Fruit fly (Drosophila melanogaster) whole organism, embryonic: ENCODE results near the gene Crtc.

Experiments
- ATbp ChIP-seq: fragments of 200-800 bp; sonication (Bioruptor generic); optimal IDR thresholded peaks from 2 replicates; lab custom pipeline; 2017; ENCODE audit warnings: missing biosample characterization, mild to moderate bottlenecking, missing genetic modification characterization, missing genetic modification reagents
- CG10209 ChIP-seq: fragments of 200-800 bp; sonication (Bioruptor generic); optimal IDR thresholded peaks from 3 replicates; lab custom pipeline; 2017; ENCODE audit warnings: missing biosample characterization, mild to moderate bottlenecking, missing genetic modification characterization, missing genetic modification reagents
- CG11398 ChIP-seq: fragments of 200-800 bp; sonication (Bioruptor generic); optimal IDR thresholded peaks from 2 replicates; lab custom pipeline; 2016; ENCODE audit warnings: missing biosample characterization, missing genetic modification characterization
- CG11456 ChIP-seq: fragments of 200-800 bp; sonication (Bioruptor generic); IDR thresholded peaks from 3 replicates; pipeline ENCODE4 v1.3.6; 2022; ENCODE audit warnings: missing biosample characterization, missing genetic modification characterization
- CG12104 ChIP-seq: fragments of 200-800 bp; sonication (Bioruptor generic); optimal IDR thresholded peaks from 3 replicates; lab custom pipeline; 2016; ENCODE audit warnings: missing biosample characterization, missing genetic modification characterization
- CG14441 ChIP-seq: fragments of 200-800 bp; sonication (Bioruptor generic); IDR thresholded peaks from 2 replicates; pipeline ENCODE4 v1.3.6; 2022; ENCODE audit warnings: missing biosample characterization, missing genetic modification characterization
- CG15514 ChIP-seq: fragments of 200-800 bp; sonication (Bioruptor generic); optimal IDR thresholded peaks from 3 replicates; lab custom pipeline; 2017; ENCODE audit warnings: missing biosample characterization, missing genetic modification characterization, mild to moderate bottlenecking, moderate library complexity, missing genetic modification reagents
- CG17385 ChIP-seq: fragments of 200-800 bp; sonication (Bioruptor generic); optimal IDR thresholded peaks from 3 replicates; lab custom pipeline; 2018; ENCODE audit warnings: missing biosample characterization, mild to moderate bottlenecking, missing genetic modification characterization
- CG17568 ChIP-seq: fragments of 200-800 bp; sonication (Bioruptor generic); optimal IDR thresholded peaks from 2 replicates; lab custom pipeline; 2018; ENCODE audit warnings: missing biosample characterization, mild to moderate bottlenecking, missing genetic modification characterization, moderate library complexity
- CG32767 ChIP-seq: fragments of 200-800 bp; sonication (Bioruptor generic); IDR thresholded peaks from 2 replicates; pipeline ENCODE4 v1.3.6; 2022; ENCODE audit warnings: missing biosample characterization, missing genetic modification characterization
- CG3281 ChIP-seq: fragments of 200-800 bp; sonication (Bioruptor generic); optimal IDR thresholded peaks from 3 replicates; lab custom pipeline; 2017; ENCODE audit warnings: missing biosample characterization, mild to moderate bottlenecking, missing genetic modification characterization
- CG33213 ChIP-seq: fragments of 200-800 bp; sonication (Bioruptor generic); optimal IDR thresholded peaks from 3 replicates; lab custom pipeline; 2016; ENCODE audit warnings: missing biosample characterization, missing genetic modification characterization
- CG34224 ChIP-seq: fragments of 200-800 bp; sonication (Bioruptor generic); IDR thresholded peaks from 3 replicates; pipeline ENCODE4 v1.3.6; 2022; ENCODE audit warnings: missing biosample characterization, missing genetic modification characterization; ENCODE audit not compliant: partially characterized antibody
- CG4360 ChIP-seq: fragments of 200-800 bp; sonication (Bioruptor generic); IDR thresholded peaks from 2 replicates; pipeline ENCODE4 v1.3.6; 2022; ENCODE audit warnings: missing biosample characterization, missing genetic modification characterization
- CG6683 ChIP-seq: fragments of 200-800 bp; sonication (Bioruptor generic); optimal IDR thresholded peaks from 2 replicates; lab custom pipeline; 2017; ENCODE audit warnings: missing biosample characterization, mild to moderate bottlenecking, missing genetic modification characterization, missing genetic modification reagents
- CG6791 ChIP-seq: fragments of 200-800 bp; sonication (Bioruptor generic); IDR thresholded peaks from 3 replicates; pipeline ENCODE4 v1.3.6; 2022; ENCODE audit warnings: missing biosample characterization, missing genetic modification characterization; ENCODE audit not compliant: partially characterized antibody
- CG7963 ChIP-seq: fragments of 200-800 bp; sonication (Bioruptor generic); IDR thresholded peaks from 3 replicates; pipeline ENCODE4 v1.3.6; 2022; ENCODE audit warnings: missing biosample characterization, missing genetic modification characterization; ENCODE audit not compliant: partially characterized antibody
- CG8089 ChIP-seq: fragments of 200-800 bp; sonication (Bioruptor generic); optimal IDR thresholded peaks from 3 replicates; lab custom pipeline; 2016; ENCODE audit warnings: missing biosample characterization, missing genetic modification characterization
- CG8290 ChIP-seq, 3 experiments: fragments of 200-800 bp; sonication (Bioruptor generic); optimal IDR thresholded peaks; 2 replicates each; lab custom pipeline; 2016 to 2019; ENCODE audit warnings: missing biosample characterization in 3 of 3, missing genetic modification characterization in 3 of 3, mild to moderate bottlenecking in 2 of 3, moderate library complexity in 1 of 3
- CTCF ChIP-seq: fragments of 200-800 bp; sonication (Bioruptor generic); optimal IDR thresholded peaks from 2 replicates; lab custom pipeline; 2017; ENCODE audit warnings: missing biosample characterization, mild to moderate bottlenecking, missing genetic modification characterization, moderate library complexity
- Dek ChIP-seq: fragments of 200-800 bp; sonication (Bioruptor generic); optimal IDR thresholded peaks from 3 replicates; lab custom pipeline; 2019; ENCODE audit warnings: missing biosample characterization, mild to moderate bottlenecking, missing genetic modification characterization, moderate library complexity
- Dfd ChIP-seq, 2 experiments: fragments of >200 bp; optimal IDR thresholded peaks; 2 replicates each; lab custom pipeline; 2017; ENCODE audit warnings: missing biosample characterization in 2 of 2, missing genetic modification characterization in 2 of 2
- Dref ChIP-seq: fragments of 200-800 bp; sonication (Bioruptor generic); IDR thresholded peaks from 2 replicates; pipeline ENCODE4 v1.3.6; 2022; ENCODE audit warnings: missing biosample characterization, missing genetic modification characterization
- Fer3 ChIP-seq: fragments of 200-800 bp; sonication (Bioruptor generic); optimal IDR thresholded peaks from 2 replicates; lab custom pipeline; 2018; ENCODE audit warnings: missing biosample characterization, mild to moderate bottlenecking, missing genetic modification characterization, moderate library complexity
- MTF-1 ChIP-seq: fragments of 200-800 bp; sonication (Bioruptor generic); optimal IDR thresholded peaks from 2 replicates; lab custom pipeline; 2018; ENCODE audit warnings: missing biosample characterization, mild to moderate bottlenecking, missing genetic modification characterization, borderline replicate concordance
- Opbp ChIP-seq: fragments of 200-800 bp; sonication (Bioruptor generic); IDR thresholded peaks from 3 replicates; pipeline ENCODE4 v1.3.6; 2022; ENCODE audit warnings: missing biosample characterization, missing genetic modification characterization; ENCODE audit not compliant: partially characterized antibody
- Ptx1 ChIP-seq: fragments of 200-800 bp; sonication (Bioruptor generic); IDR thresholded peaks from 2 replicates; pipeline ENCODE4 v1.3.6; 2022; ENCODE audit warnings: missing biosample characterization, missing genetic modification characterization
- Six4 ChIP-seq: fragments of 200-800 bp; sonication (Bioruptor generic); optimal IDR thresholded peaks from 2 replicates; lab custom pipeline; 2016; ENCODE audit warnings: missing biosample characterization, missing genetic modification characterization
- Sox102F ChIP-seq: fragments of 200-800 bp; sonication (Bioruptor generic); optimal IDR thresholded peaks from 2 replicates; lab custom pipeline; 2018; ENCODE audit warnings: missing biosample characterization, mild to moderate bottlenecking, missing genetic modification characterization, moderate library complexity
- Sry-β ChIP-seq: fragments of 200-800 bp; sonication (Bioruptor generic); optimal IDR thresholded peaks from 2 replicates; lab custom pipeline; 2018; ENCODE audit warnings: missing biosample characterization, mild to moderate bottlenecking, missing genetic modification characterization, moderate library complexity
- chinmo ChIP-seq: fragments of 200-800 bp; sonication (Bioruptor generic); IDR thresholded peaks from 4 replicates; pipeline ENCODE4 v1.3.6; 2022; ENCODE audit warnings: missing biosample characterization, missing genetic modification characterization; ENCODE audit not compliant: partially characterized antibody
- dan ChIP-seq: fragments of 200-800 bp; sonication (Bioruptor generic); IDR thresholded peaks from 2 replicates; pipeline ENCODE4 v1.3.6; 2022; ENCODE audit warnings: missing biosample characterization, missing genetic modification characterization
- dimm ChIP-seq: fragments of 200-800 bp; sonication (Bioruptor generic); IDR thresholded peaks from 2 replicates; pipeline ENCODE4 v1.3.6; 2022; ENCODE audit warnings: missing biosample characterization, missing genetic modification characterization
- disco-r ChIP-seq: fragments of 200-800 bp; sonication (Bioruptor generic); optimal IDR thresholded peaks from 2 replicates; lab custom pipeline; 2016; ENCODE audit warnings: missing biosample characterization, missing genetic modification characterization
- gce ChIP-seq: fragments of 200-800 bp; sonication (Bioruptor generic); IDR thresholded peaks from 3 replicates; pipeline ENCODE4 v1.3.6; 2022; ENCODE audit warnings: missing biosample characterization, missing genetic modification characterization
- gsb ChIP-seq: fragments of 200-800 bp; sonication (Bioruptor generic); IDR thresholded peaks from 2 replicates; pipeline ENCODE4 v1.3.6; 2022; ENCODE audit warnings: missing biosample characterization, missing genetic modification characterization
- hb ChIP-seq: fragments of 200-800 bp; sonication (Bioruptor generic); IDR thresholded peaks from 3 replicates; pipeline ENCODE4 v1.3.6; 2022; ENCODE audit warnings: missing biosample characterization, missing genetic modification characterization; ENCODE audit not compliant: partially characterized antibody
- maf-S ChIP-seq: fragments of 200-800 bp; sonication (Bioruptor generic); optimal IDR thresholded peaks from 2 replicates; lab custom pipeline; 2016; ENCODE audit warnings: missing biosample characterization, missing genetic modification characterization
- p53 ChIP-seq: fragments of 200-800 bp; sonication (Bioruptor generic); optimal IDR thresholded peaks from 2 replicates; lab custom pipeline; 2016; ENCODE audit warnings: missing biosample characterization, missing genetic modification characterization
- pb ChIP-seq: fragments of 200-800 bp; sonication (Bioruptor generic); optimal IDR thresholded peaks from 3 replicates; lab custom pipeline; 2016; ENCODE audit warnings: missing biosample characterization, missing genetic modification characterization
- pita ChIP-seq: fragments of 200-800 bp; sonication (Bioruptor generic); optimal IDR thresholded peaks from 2 replicates; lab custom pipeline; 2017; ENCODE audit warnings: missing biosample characterization, mild to moderate bottlenecking, missing genetic modification characterization
- prd ChIP-seq, 3 experiments: fragments of >200 bp in 2 of 3; fragments of 200-800 bp in 1 of 3; sonication (Bioruptor generic) in 1 of 3; optimal IDR thresholded peaks in 2 of 3; IDR thresholded peaks in 1 of 3; 2 replicates in 2 of 3; 3 replicates in 1 of 3; pipeline versions ENCODE4 v1.3.6 to Lab custom; 2017 to 2022; ENCODE audit warnings: missing biosample characterization in 1 of 3, missing genetic modification characterization in 1 of 3
- sens-2 ChIP-seq: fragments of 200-800 bp; sonication (Bioruptor generic); IDR thresholded peaks from 2 replicates; pipeline ENCODE4 v1.3.6; 2022; ENCODE audit warnings: missing biosample characterization, missing genetic modification characterization
- tap ChIP-seq: fragments of 200-800 bp; optimal IDR thresholded peaks from 3 replicates; lab custom pipeline; 2019; ENCODE audit warnings: missing biosample characterization, mild to moderate bottlenecking, missing genetic modification characterization, moderate library complexity
- ttk ChIP-seq: fragments of 200-800 bp; sonication (Bioruptor generic); IDR thresholded peaks from 2 replicates; pipeline ENCODE4 v2.1.2; 2022; ENCODE audit warnings: missing biosample characterization, missing genetic modification characterization
- zen ChIP-seq: fragments of 200-800 bp; sonication (Bioruptor generic); optimal IDR thresholded peaks from 3 replicates; lab custom pipeline; 2018; ENCODE audit warnings: missing biosample characterization, mild to moderate bottlenecking, missing genetic modification characterization, moderate library complexity
- zfh2 ChIP-seq: fragments of 200-800 bp; sonication (Bioruptor generic); optimal IDR thresholded peaks from 2 replicates; lab custom pipeline; 2016; ENCODE audit warnings: missing biosample characterization, missing genetic modification characterization

Gene Crtc

DNA sequence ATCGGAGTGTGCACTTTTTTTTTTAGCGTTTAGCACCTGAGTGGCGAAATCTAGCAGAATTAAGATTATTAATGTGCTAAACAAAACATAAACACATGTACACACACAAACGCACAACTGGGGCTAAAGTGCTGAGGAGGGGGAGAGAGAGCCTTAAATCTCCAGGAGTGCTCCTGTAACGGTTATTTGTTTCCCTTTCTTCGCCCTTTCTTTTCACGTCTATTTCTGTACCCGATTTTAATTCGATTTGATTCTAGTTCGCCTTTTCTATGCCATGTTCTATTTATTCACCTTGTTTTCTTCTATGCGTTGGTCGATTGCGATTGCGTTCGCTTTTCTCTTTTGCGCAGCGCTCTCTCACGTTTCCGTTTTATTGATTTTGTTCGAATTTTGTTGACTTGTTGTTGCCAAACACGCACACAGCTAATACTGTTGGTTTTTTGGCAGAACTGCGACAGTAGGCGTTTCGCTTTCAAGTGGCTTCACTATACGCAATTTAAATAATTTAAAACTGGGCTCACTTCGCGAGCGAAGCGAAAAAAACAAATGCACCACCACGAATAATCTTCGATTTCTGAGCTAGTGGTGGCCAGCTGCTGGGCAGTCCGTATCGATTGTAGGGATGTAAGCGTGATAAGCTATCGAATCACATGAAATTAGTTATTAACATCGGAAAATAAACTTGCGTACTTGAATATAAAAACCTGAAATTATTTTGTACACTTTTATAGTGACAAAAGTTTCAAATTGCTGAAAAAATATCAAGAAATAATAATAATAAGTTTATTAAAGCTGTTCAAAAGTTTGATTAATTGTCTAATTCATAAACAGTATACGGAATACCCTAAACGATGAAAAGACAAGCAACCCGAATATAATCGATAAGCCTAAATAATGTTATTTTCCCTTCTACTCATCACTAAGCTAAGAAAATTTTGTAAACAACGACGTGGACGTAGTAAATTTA is 15.1 kb downstream of the Crtc start, which contains the start of the genes Krn, Ndfip and CG7484 (continued):
- TF ChIP-seq Dek (tag; lab: Kevin White, UChicago) (peak; percentile 87), CG33213 (GFP tag; lab: Kevin White, UChicago) (peak; percentile 71), CG17568 (GFP tag; lab: Kevin White, UChicago) (peak; percentile 47), Six4 (GFP tag; lab: Kevin White, UChicago) (peak; percentile 77), MTF-1 (GFP tag; lab: Kevin White, UChicago) (peak; percentile 25), p53 (peak; percentile 65), Sry-β (no peak), gsb (peak; percentile 54; the same call in 1 of the 2 replicates), CG11456 (peak; percentile 84), prd (optimal IDR thresholded peaks at IDR 0.05; lab: Kevin White, UChicago) (no peak), prd (GFP tag; IDR thresholded peaks at IDR 0.05; lab: Robert Waterston, UW) (peak; percentile 88), zfh2 (GFP tag; lab: Kevin White, UChicago) (peak; percentile 89), tap (tag; lab: Kevin White, UChicago) (peak; percentile 64), maf-S (GFP tag; lab: Kevin White, UChicago) (peak; percentile 62), Ptx1 (GFP tag; lab: Robert Waterston, UW) (peak; percentile 91), sens-2 (GFP tag; lab: Robert Waterston, UW) (no peak), ATbp (GFP tag; lab: Kevin White, UChicago) (peak; percentile 50), CG4360 (GFP tag; lab: Robert Waterston, UW) (no peak), zen (tag; lab: Kevin White, UChicago) (peak; percentile 91), CG12104 (GFP tag; lab: Kevin White, UChicago) (peak; percentile 90), CG6791 (peak; percentile 89), hb (GFP tag; lab: Robert Waterston, UW) (peak; percentile 96), CG34224 (GFP tag; lab: Robert Waterston, UW) (peak; percentile 91), CG17385 (GFP tag; lab: Kevin White, UChicago) (peak; percentile 60), Sox102F (GFP tag; lab: Kevin White, UChicago) (peak; percentile 88), gce (GFP tag; lab: Robert Waterston, UW) (no peak), Dfd (GFP tag; optimal IDR thresholded peaks at IDR 0.05; lab: Kevin White, UChicago) (peak in 1 of 2 experiments; percentile 57), Opbp (GFP tag; lab: Robert Waterston, UW) (peak; percentile 94; the same call in 2 of the 3 replicates), Dref (GFP tag; lab: Robert Waterston, UW) (peak; percentile 75), Fer3 (tag; lab: Kevin White, UChicago) (peak; percentile 89), CG11398 (GFP tag; lab: Kevin White, UChicago) (peak; percentile 1), pb (peak; percentile 49), CG8290 (GFP tag; optimal IDR thresholded peaks at IDR 0.05; lab: Kevin White, UChicago) (peak; percentile 81), CG8290 (tag; optimal IDR thresholded peaks at IDR 0.05; lab: Kevin White, UChicago) (peak; percentile 30 to 77), dan (GFP tag; lab: Robert Waterston, UW) (no peak), CG14441 (GFP tag; lab: Robert Waterston, UW) (peak; percentile 83), pita (GFP tag; lab: Kevin White, UChicago) (no peak), CG15514 (GFP tag; lab: Kevin White, UChicago) (peak; percentile 71), CTCF (GFP tag; lab: Kevin White, UChicago) (no peak), CG10209 (GFP tag; lab: Kevin White, UChicago) (peak; percentile 87), dimm (GFP tag; lab: Robert Waterston, UW) (no peak), disco-r (peak; percentile 19), ttk (peak; percentile 80), CG3281 (GFP tag; lab: Kevin White, UChicago) (peak; percentile 83), CG6683 (GFP tag; lab: Kevin White, UChicago) (peak; percentile 56), chinmo (peak; percentile 87; the same call in 3 of the 4 replicates), CG8089 (GFP tag; lab: Kevin White, UChicago) (peak; percentile 52), CG7963 (GFP tag; lab: Robert Waterston, UW) (peak; percentile 87), CG32767 (GFP tag; lab: Robert Waterston, UW) (peak; percentile 53; the same call in 1 of the 2 replicates)
